Fruit fly (Drosophila melanogaster): ENCODE data around the gene CG31219.

The CG31219 gene

DNA sequence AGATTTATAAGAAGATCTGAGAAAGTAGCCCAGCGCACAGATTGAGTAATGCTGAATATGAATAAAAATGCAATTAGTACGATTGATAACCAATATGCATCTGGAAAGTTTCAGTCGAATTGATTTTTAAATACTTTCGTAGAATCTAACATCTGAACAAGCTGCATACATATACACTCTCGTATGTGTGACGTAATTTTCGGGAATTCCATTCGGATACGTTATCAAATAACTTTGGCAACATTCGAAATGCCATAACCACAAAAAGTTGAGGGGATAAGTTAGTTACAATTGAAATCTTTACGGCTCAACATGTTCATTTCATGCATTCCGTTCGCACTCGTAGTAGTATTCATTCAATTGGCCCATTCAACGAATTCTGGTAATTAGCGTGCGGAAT is at the start of gene CG31219:
Gene CG31219 (plus strand): TSS at position 301 of the 400 bp plus-strand sequence.
- TF ChIP-seq CTCF (optimal IDR thresholded peaks at IDR 0.05) (no peak), CG8478 (optimal IDR thresholded peaks at IDR 0.05) (no peak)

DNA sequence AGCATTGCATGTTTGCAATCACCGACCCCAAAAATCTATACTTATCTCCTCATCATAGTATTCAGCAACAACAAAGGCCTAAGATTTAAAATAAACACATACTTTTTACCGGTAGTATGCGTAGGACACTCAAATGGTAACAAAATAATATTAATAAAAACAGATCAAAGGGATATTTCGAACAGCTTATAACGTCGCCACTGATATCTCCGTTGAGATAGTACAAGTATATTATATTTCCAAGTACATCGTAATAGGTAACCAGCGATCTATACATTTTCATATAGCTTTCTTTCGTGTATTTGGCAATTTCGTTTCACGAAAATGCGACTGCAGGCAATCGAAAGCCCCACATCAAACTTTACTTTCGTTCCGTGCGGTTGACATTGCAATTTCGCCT is 47.8 kb upstream of the CG31219 start, which contains the start of gene CG7342:
Gene CG7342 (plus strand): TSS at position 380 of the 400 bp plus-strand sequence.
- TF ChIP-seq CTCF (optimal IDR thresholded peaks at IDR 0.05) (no peak), CG8478 (optimal IDR thresholded peaks at IDR 0.05) (no peak)

DNA sequence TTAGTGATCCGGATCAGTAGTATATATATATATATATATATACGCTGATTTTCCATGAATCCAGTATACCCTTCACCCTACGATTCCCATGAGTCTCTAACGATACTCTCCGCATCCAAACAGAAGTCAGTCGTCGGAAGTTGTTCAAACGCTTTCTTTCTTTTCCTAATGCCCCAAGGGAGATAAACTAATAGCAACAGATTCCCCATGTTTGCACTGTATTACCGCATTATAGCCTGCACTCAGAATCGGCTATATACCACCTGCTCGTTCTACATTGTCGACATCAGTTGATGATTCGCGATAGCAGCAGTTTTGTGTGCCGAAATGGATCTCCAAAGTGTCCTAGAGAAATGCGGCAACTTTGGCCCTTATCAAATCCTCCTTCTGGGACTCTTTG is 43.9 kb upstream of the CG31219 start, which contains the start of gene CG17751:
Gene CG17751 (plus strand): TSS at position 301 of the 400 bp plus-strand sequence.
- TF ChIP-seq CG8478 (optimal IDR thresholded peaks at IDR 0.05) (no peak), CTCF (optimal IDR thresholded peaks at IDR 0.05) (no peak)

DNA sequence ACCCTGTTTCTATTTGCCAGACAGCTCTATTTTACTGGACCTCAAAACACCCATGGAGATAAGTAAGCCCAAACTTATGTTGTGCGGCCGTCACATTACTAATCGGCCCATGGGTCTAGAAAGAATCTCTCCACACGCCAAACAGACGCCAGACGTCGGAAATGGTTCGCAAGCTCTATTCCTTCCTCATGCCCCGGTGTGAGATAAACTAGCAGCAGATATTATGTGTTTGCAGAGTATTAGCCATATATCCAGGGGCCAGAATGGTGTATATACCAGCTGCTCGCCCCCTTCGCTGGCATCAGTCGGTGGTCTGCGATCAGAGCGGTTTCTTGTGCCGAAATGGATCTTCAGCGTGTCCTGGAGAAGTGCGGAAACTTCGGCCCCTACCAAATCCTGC is 40.9 kb upstream of the CG31219 start, which contains the start of gene CG17752:
Gene CG17752 (plus strand): TSS at position 301 of the 400 bp plus-strand sequence.
- no peak for TF ChIP-seq CG8478 (optimal IDR thresholded peaks at IDR 0.05)
- TF ChIP-seq CTCF (optimal IDR thresholded peaks at IDR 0.05): no peak

DNA sequence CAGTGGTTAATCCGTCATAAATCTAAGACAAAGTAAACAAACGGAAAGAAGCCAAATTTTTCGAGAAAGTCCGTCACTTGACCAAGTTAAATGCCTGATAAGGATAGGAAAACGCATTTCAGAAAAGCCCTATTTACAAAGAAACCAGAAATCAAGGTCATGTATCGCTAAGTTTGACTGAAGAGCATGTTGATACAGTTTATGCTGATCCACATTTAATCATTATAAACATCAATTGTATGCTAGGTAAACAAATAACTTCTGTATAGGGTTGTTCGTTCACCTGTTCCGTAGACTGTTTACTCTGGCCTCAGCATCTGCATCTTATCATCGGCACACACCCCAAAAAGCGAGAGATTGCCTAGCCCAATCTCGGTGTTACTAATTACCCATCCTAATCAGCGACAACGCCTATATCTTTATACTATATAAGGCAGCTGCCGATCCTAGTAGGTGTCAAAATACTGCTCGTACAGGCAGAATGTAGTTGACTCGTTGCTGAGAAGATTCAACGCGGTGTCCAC is 37.8 kb upstream of the CG31219 start, which contains the start of gene CG16727:
Gene CG16727 (plus strand): TSS at position 474 of the 524 bp plus-strand sequence.
- TF ChIP-seq CG8478 (optimal IDR thresholded peaks at IDR 0.05) (no peak), CTCF (optimal IDR thresholded peaks at IDR 0.05) (no peak)

DNA sequence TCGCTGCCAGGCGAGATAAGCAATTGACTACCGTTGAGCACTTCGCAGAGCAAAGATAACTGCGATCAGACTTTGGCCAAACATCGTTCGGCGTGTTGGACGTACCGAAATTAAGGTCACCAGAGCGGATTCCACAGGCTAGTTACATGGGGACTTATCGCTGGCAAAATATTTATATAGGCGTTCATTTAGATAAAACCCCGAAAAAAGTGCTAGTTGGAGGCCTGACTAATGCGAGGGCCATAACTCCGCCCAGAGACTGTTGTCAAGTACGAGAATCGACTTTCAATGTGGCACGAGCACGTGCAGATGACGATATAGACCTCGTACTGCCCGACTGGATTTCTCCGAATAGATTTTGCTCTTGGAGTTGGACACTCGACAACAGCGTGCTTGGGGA is 30.9 kb upstream of the CG31219 start:
- TF ChIP-seq CG8478 (optimal IDR thresholded peaks at IDR 0.05) (no peak), CTCF (optimal IDR thresholded peaks at IDR 0.05) (no peak)

DNA sequence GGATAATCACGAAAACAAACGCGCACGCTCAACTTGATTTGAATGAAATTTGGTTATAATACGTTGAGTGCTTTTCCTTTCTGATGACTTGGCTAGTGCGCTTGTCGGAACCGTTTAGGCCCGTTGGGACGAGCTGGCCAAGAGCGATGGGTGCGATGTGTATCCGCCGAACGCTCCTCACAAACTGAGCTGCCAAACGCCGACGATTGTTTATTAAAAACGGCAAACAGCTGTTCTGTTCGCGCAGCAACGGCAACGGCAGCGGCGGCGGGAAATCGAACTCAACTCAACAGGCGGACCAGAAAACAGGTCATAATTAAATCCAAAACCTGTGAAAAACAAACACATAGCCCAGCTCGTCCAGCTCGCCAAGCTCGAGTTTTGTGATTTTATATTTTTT is 29.9 kb upstream of the CG31219 start:
- TF ChIP-seq CG8478 (optimal IDR thresholded peaks at IDR 0.05) (no peak), CTCF (optimal IDR thresholded peaks at IDR 0.05) (no peak)

DNA sequence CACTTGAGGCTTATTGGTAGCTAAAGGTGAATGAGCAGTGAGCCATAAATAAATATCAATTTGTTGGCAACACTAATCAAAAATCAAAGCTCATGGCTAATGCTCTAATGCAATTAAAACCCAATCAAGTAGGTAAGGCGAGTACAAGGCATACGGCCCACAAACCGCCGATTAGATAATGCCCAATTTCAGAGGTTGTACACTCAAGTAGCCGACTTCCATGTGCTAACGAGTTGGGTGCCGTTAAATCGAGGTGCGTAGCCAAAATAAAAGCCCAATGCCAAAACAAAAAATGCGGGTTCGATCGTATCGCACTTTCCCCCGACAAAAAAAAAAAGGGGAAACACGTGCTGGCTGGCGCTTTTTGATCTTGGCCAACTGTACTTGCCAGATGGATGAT is 28.8 kb upstream of the CG31219 start:
- no peak for TF ChIP-seq CG8478 (optimal IDR thresholded peaks at IDR 0.05)
- TF ChIP-seq CTCF (optimal IDR thresholded peaks at IDR 0.05): no peak

DNA sequence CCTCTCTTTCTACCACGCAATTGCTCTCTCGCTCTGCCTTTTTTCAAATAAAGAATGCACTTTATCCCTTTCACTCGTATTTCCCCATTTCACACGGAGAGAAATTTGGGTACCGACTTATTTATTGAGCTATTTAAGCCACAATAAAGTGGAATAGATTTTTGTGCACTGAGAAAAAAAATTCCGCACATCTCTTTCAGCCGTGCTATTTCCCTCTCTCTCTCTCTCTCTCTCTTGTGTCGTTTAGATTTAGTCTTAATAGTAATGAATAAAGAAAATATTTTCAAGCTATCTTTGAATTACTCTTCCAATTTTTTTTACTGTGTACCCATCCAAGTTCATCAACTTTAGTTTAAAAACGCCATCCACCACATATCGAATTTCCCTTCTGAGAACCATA is 27.2 kb upstream of the CG31219 start:
- TF ChIP-seq CTCF (optimal IDR thresholded peaks at IDR 0.05) (no peak), CG8478 (optimal IDR thresholded peaks at IDR 0.05) (no peak)

DNA sequence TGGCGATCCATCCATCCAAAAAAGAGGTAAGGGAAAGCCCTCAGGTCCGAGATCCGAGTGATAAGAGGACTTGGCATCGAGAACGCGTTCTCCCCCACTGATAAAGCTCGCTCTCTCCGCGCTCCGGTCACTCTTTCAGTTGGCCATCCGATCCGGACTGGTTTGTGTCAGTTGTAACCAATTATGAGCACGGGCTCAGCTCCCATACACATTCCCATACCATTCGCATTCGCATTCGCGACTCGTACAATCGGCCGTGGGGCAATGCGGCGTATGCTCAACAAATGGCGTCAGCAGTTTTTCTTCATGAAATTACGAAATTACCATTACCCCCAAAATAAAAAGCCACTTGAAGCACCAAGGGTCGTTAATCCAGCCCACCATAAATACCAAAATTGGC is 26.3 kb upstream of the CG31219 start:
- no peak for TF ChIP-seq CG8478 (optimal IDR thresholded peaks at IDR 0.05)
- TF ChIP-seq CTCF (optimal IDR thresholded peaks at IDR 0.05): no peak

DNA sequence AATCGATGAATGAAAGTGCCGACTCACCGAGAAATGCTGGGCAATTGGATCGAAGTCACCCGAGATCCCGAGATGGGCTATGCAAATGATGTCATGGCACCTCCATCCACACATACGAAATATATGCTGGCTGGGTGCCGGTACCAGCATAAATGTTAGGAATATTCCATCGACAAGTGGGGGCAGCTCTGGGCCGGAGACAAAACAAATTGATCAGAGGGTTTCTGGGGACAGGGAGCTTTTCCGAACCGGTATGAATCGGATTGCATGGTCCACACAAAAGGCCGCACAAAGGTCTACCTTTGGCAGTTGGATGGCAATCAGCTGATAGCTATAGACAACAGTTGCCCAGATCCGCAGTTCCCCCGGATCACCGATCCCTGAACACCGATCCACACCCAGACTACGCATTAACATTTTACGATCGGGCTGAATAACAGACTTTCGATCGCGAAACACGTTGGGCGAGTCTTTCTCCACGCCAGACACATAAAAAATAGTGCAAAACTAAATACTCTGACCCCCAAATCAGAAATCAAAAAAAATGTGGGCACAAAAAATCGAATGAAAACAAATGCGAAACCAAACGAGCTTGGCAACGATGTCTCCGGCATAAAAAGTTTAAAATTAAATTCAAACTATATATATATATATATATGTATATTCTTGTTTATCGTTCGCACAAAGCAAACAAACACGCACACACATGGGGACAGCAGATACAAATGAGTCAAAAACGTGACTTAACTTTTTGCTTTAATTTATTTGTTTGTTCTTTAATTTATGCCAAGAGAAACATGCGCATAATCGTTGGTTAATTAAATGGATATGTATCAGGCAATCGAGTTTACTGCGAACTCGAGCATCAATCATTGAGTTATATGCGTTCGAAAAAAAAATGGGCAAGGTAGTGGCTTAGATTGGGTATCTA is 25.3 kb upstream of the CG31219 start:
- TF ChIP-seq CTCF (optimal IDR thresholded peaks at IDR 0.05): no peak

DNA sequence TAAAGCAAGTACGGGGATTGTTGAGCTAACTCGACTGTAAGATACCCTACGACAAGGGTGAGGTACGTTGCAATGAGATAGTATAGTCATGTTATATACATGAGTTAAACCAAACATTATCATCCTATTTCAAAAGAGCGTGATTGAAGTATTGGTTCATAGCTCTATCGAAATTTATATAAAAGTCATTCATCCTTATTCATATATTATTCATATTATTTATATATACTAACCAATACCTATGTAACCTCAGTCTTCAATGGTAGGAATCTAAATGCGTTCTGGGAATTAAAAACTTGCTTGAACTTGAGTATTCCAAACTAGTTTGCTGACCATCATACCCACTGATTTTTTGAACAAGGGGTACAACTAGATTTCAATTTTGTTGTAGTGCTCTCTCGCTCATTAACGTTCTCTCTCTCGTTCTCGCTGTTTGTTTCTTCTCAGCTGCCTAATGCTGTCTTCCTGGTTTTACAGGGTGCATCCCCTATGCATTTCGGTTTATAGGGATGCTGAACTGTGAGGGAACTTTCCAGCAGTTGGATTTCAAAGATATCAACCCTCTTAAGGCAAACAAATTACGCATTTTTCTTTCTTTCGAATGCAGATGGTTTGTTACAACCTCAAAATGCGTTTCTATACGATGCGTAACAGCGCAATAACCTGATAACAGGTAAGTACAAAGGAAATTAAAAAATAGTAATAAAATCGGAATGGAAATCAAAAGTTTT is 22.9 kb upstream of the CG31219 start:
- TF ChIP-seq CTCF (optimal IDR thresholded peaks at IDR 0.05): no peak
- TF ChIP-seq CG8478 (optimal IDR thresholded peaks at IDR 0.05): no peak

DNA sequence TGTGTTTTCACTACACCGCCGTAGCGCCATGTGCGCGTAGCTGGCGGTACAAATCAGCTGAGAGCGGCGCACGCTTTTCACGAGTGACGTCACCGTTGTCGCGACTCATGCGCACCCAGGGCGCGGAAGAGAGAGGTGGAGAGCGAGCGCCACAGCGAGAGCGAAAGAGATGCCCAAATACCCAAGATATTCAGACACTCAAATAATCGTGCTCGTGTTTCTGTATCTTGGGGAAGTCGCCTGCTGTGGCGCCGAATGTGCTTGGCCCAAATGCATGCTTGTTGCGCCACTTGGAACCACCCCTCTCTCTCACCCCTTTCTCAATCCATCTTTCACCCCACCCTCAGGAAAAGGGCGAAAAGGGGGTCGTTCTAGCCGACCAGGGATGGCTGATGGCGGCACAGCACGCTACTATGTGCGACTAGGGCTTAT is 18.1 kb upstream of the CG31219 start, which contains the start of gene CG6231:
Gene CG6231 (minus strand): TSS at position 34 of the 432 bp plus-strand sequence.
- TF ChIP-seq CG8478 (optimal IDR thresholded peaks at IDR 0.05): no peak
- TF ChIP-seq CTCF (optimal IDR thresholded peaks at IDR 0.05): no peak

DNA sequence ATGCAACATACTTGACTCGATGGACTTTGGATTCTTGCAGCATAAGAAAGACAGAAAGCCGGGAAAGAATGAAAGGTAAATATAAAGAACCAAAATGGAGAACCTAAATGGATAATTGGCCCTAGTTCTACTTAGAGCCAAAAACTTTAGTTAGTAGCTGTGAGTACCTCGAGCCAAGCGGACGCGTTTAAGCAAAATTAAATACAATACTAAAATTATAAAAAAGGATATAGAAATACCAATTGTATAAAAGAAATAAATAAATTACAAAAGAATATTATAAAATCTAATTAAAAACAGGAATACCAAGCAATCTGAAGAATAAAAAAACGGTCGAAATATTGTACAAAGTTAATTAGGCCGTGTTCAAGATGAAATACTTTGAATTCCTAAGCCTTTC is 16.2 kb upstream of the CG31219 start, which contains the start of gene CG34138:
Gene CG34138 (plus strand): TSS at position 301 of the 400 bp plus-strand sequence.
- TF ChIP-seq CG8478 (optimal IDR thresholded peaks at IDR 0.05) (no peak), CTCF (optimal IDR thresholded peaks at IDR 0.05) (no peak)

DNA sequence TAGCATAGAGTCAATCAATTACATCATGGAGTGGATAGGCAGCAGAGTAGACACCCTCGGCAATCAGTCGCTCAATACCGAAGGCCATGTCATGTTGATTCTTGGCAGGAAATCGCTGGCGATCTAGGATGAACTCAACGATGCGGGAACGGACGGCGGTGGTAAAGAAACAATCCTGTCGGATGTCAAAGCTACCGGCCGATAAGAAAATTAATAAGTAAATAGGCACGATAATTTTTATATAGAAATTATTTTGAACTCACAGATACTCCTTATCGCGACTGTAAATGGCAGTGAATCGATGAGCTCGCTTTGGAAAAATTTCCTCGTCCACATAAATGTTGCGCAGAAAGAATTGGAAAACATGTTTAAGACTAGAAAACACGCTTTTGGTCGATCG is 12.8 kb upstream of the CG31219 start:
- TF ChIP-seq CG8478 (optimal IDR thresholded peaks at IDR 0.05) (no peak), CTCF (optimal IDR thresholded peaks at IDR 0.05) (no peak)
